Fruit fly (Drosophila melanogaster) whole organism, prepupa: Measurements from ENCODE around the gene Btnd.

ENCODE experiments used
- Blimp-1 ChIP-seq: fragments of 200-800 bp; sonication (Bioruptor generic); optimal IDR thresholded peaks from 3 replicates; lab custom pipeline; 2017; ENCODE audit warnings: missing biosample characterization, missing genetic modification characterization, mild to moderate bottlenecking, moderate library complexity, missing genetic modification reagents
- CG10631 ChIP-seq: fragments of 200-800 bp; sonication (Bioruptor generic); optimal IDR thresholded peaks from 2 replicates; lab custom pipeline; 2016; ENCODE audit warnings: missing biosample characterization, missing genetic modification characterization
- CG10669 ChIP-seq: fragments of 200-800 bp; sonication (Bioruptor generic); optimal IDR thresholded peaks from 3 replicates; lab custom pipeline; 2018; ENCODE audit warnings: missing biosample characterization, mild to moderate bottlenecking, missing genetic modification characterization, moderate library complexity
- CG11294 ChIP-seq: fragments of 200-800 bp; sonication (Bioruptor generic); IDR thresholded peaks from 2 replicates; pipeline ENCODE4 v1.3.6; 2022; ENCODE audit warnings: missing biosample characterization, missing genetic modification characterization
- CG11902 ChIP-seq: fragments of 200-800 bp; sonication (Bioruptor generic); optimal IDR thresholded peaks from 3 replicates; lab custom pipeline; 2016; ENCODE audit warnings: missing biosample characterization, missing genetic modification characterization
- CG15336 ChIP-seq: fragments of 200-800 bp; sonication (Bioruptor generic); IDR thresholded peaks from 2 replicates; pipeline ENCODE4 v1.3.6; 2022; ENCODE audit warnings: missing biosample characterization, missing genetic modification characterization
- CG1621 ChIP-seq: fragments of 200-800 bp; sonication (Bioruptor generic); optimal IDR thresholded peaks from 3 replicates; lab custom pipeline; 2018; ENCODE audit warnings: missing biosample characterization, mild to moderate bottlenecking, missing genetic modification characterization
- CG16779 ChIP-seq: fragments of 200-800 bp; sonication (Bioruptor generic); optimal IDR thresholded peaks from 3 replicates; lab custom pipeline; 2017; ENCODE audit warnings: missing biosample characterization, mild to moderate bottlenecking, missing genetic modification characterization
- CG3032 ChIP-seq: fragments of 200-800 bp; optimal IDR thresholded peaks from 2 replicates; lab custom pipeline; 2019; ENCODE audit warnings: missing biosample characterization, mild to moderate bottlenecking, missing genetic modification characterization, moderate library complexity
- CG32006 ChIP-seq: fragments of 200-800 bp; sonication (Bioruptor generic); optimal IDR thresholded peaks from 3 replicates; lab custom pipeline; 2017; ENCODE audit warnings: missing biosample characterization, mild to moderate bottlenecking, missing genetic modification characterization
- CG34406 ChIP-seq: fragments of 200-800 bp; sonication (Bioruptor generic); optimal IDR thresholded peaks from 3 replicates; lab custom pipeline; 2016; ENCODE audit warnings: missing biosample characterization, missing genetic modification characterization
- CG3919 ChIP-seq: fragments of 200-800 bp; sonication (Bioruptor generic); optimal IDR thresholded peaks from 3 replicates; lab custom pipeline; 2016; ENCODE audit warnings: missing biosample characterization, missing genetic modification characterization
- CG4318 ChIP-seq: fragments of 200-800 bp; sonication (Bioruptor generic); optimal IDR thresholded peaks from 3 replicates; lab custom pipeline; 2017; ENCODE audit warnings: missing biosample characterization, mild to moderate bottlenecking, missing genetic modification characterization
- CG6276 ChIP-seq: fragments of 200-800 bp; sonication (Bioruptor generic); optimal IDR thresholded peaks from 2 replicates; lab custom pipeline; 2017; ENCODE audit warnings: missing biosample characterization, mild to moderate bottlenecking, missing genetic modification characterization
- CG6808 ChIP-seq: fragments of 200-800 bp; sonication (Bioruptor generic); optimal IDR thresholded peaks from 3 replicates; lab custom pipeline; 2017; ENCODE audit warnings: missing biosample characterization, missing genetic modification characterization, mild to moderate bottlenecking, moderate library complexity, missing genetic modification reagents
- CG6854 ChIP-seq: fragments of 200-800 bp; sonication (Bioruptor generic); optimal IDR thresholded peaks from 2 replicates; lab custom pipeline; 2017; ENCODE audit warnings: missing biosample characterization, mild to moderate bottlenecking, missing genetic modification characterization
- CG8119 ChIP-seq: fragments of 200-800 bp; sonication (Bioruptor generic); IDR thresholded peaks from 3 replicates; pipeline ENCODE4 v1.3.6; 2022; ENCODE audit warnings: missing biosample characterization, missing genetic modification characterization
- CG8319 ChIP-seq: fragments of 200-800 bp; sonication (Bioruptor generic); optimal IDR thresholded peaks from 3 replicates; lab custom pipeline; 2016; ENCODE audit warnings: missing biosample characterization, missing genetic modification characterization
- CG8632 ChIP-seq: fragments of 200-800 bp; sonication (Bioruptor generic); optimal IDR thresholded peaks from 3 replicates; lab custom pipeline; 2016; ENCODE audit warnings: missing biosample characterization, missing genetic modification characterization
- CG9139 ChIP-seq: fragments of 200-800 bp; sonication (Bioruptor generic); optimal IDR thresholded peaks from 3 replicates; lab custom pipeline; 2017; ENCODE audit warnings: missing biosample characterization, mild to moderate bottlenecking, missing genetic modification characterization
- Eip75B ChIP-seq: fragments of 200-800 bp; sonication (Bioruptor generic); optimal IDR thresholded peaks from 3 replicates; lab custom pipeline; 2016; ENCODE audit warnings: missing biosample characterization, missing genetic modification characterization
- Eip78C ChIP-seq: fragments of 200-800 bp; sonication (Bioruptor generic); peaks from one replicate; lab custom pipeline; 2016; ENCODE audit warnings: missing biosample characterization, missing genetic modification characterization
- Eip93F ChIP-seq: fragments of 200-800 bp; sonication (Bioruptor generic); optimal IDR thresholded peaks from 2 replicates; lab custom pipeline; 2016; ENCODE audit warnings: missing biosample characterization, mild to moderate bottlenecking, missing genetic modification characterization
- Ets21C ChIP-seq: fragments of 200-800 bp; sonication (Bioruptor generic); optimal IDR thresholded peaks from 3 replicates; lab custom pipeline; 2016; ENCODE audit warnings: missing biosample characterization, missing genetic modification characterization
- Gug ChIP-seq: fragments of 200-800 bp; sonication (Bioruptor generic); IDR thresholded peaks from 2 replicates; pipeline ENCODE4 v1.3.6; 2022; ENCODE audit warnings: missing biosample characterization, missing genetic modification characterization
- Hr38 ChIP-seq: sonication (Bioruptor generic); optimal IDR thresholded peaks from 2 replicates; lab custom pipeline; 2016; ENCODE audit warnings: missing biosample characterization, missing genetic modification characterization
- Hr39 ChIP-seq: fragments of 200-800 bp; sonication (Bioruptor generic); optimal IDR thresholded peaks from 2 replicates; lab custom pipeline; 2016; ENCODE audit warnings: missing biosample characterization, missing genetic modification characterization
- Met ChIP-seq: fragments of 200-800 bp; sonication (Bioruptor generic); optimal IDR thresholded peaks from 3 replicates; lab custom pipeline; 2016; ENCODE audit warnings: missing biosample characterization, missing genetic modification characterization
- Smox ChIP-seq: fragments of 200-800 bp; sonication (Bioruptor generic); optimal IDR thresholded peaks from 3 replicates; lab custom pipeline; 2016; ENCODE audit warnings: missing biosample characterization, missing genetic modification characterization
- Sox102F ChIP-seq: fragments of 200-800 bp; sonication (Bioruptor generic); optimal IDR thresholded peaks from 2 replicates; lab custom pipeline; 2016; ENCODE audit warnings: missing biosample characterization, mild to moderate bottlenecking, missing genetic modification characterization
- Sox14 ChIP-seq: fragments of 200-800 bp; sonication (Bioruptor generic); optimal IDR thresholded peaks from 3 replicates; lab custom pipeline; 2016; ENCODE audit warnings: missing biosample characterization, missing genetic modification characterization
- Sox15 ChIP-seq: fragments of 200-800 bp; sonication (Bioruptor generic); optimal IDR thresholded peaks from 3 replicates; lab custom pipeline; 2016; ENCODE audit warnings: missing biosample characterization, missing genetic modification characterization
- achi ChIP-seq: fragments of 200-800 bp; sonication (Bioruptor generic); optimal IDR thresholded peaks from 3 replicates; lab custom pipeline; 2016; ENCODE audit warnings: missing biosample characterization, missing genetic modification characterization
- acj6 ChIP-seq: fragments of 200-800 bp; sonication (Bioruptor generic); optimal IDR thresholded peaks from 3 replicates; lab custom pipeline; 2016; ENCODE audit warnings: missing biosample characterization, missing genetic modification characterization
- cyc ChIP-seq: fragments of 200-800 bp; sonication (Bioruptor generic); optimal IDR thresholded peaks from 3 replicates; lab custom pipeline; 2016; ENCODE audit warnings: missing biosample characterization, missing genetic modification characterization
- dac ChIP-seq: fragments of 200-800 bp; sonication (Bioruptor generic); optimal IDR thresholded peaks from 2 replicates; lab custom pipeline; 2017; ENCODE audit warnings: missing biosample characterization, mild to moderate bottlenecking, missing genetic modification characterization
- dsx ChIP-seq: fragments of 200-800 bp; optimal IDR thresholded peaks from 3 replicates; lab custom pipeline; 2019; ENCODE audit warnings: missing biosample characterization, mild to moderate bottlenecking, missing genetic modification characterization, moderate library complexity; ENCODE audit not compliant: poor library complexity, severe bottlenecking
- eg ChIP-seq: fragments of 200-800 bp; sonication (Bioruptor generic); IDR thresholded peaks from 3 replicates; pipeline ENCODE4 v1.3.6; 2022; ENCODE audit warnings: missing biosample characterization, missing genetic modification characterization
- esn ChIP-seq: fragments of 200-800 bp; sonication (Bioruptor generic); optimal IDR thresholded peaks from 2 replicates; lab custom pipeline; 2016; ENCODE audit warnings: missing biosample characterization, mild to moderate bottlenecking, missing genetic modification characterization, moderate library complexity
- fd85E ChIP-seq: fragments of 200-800 bp; sonication (Bioruptor generic); optimal IDR thresholded peaks from 3 replicates; lab custom pipeline; 2016; ENCODE audit warnings: missing biosample characterization, missing genetic modification characterization
- fkh ChIP-seq: fragments of 200-800 bp; sonication (Bioruptor generic); optimal IDR thresholded peaks from 3 replicates; lab custom pipeline; 2017; ENCODE audit warnings: missing biosample characterization, mild to moderate bottlenecking, missing genetic modification characterization, moderate library complexity
- lz ChIP-seq: fragments of 200-800 bp; sonication (Bioruptor generic); optimal IDR thresholded peaks from 3 replicates; lab custom pipeline; 2016; ENCODE audit warnings: missing biosample characterization, missing genetic modification characterization
- net ChIP-seq: fragments of 200-800 bp; sonication (Bioruptor generic); optimal IDR thresholded peaks from 3 replicates; lab custom pipeline; 2016; ENCODE audit warnings: missing biosample characterization, missing genetic modification characterization
- pdm3 ChIP-seq: fragments of 200-800 bp; sonication (Bioruptor generic); optimal IDR thresholded peaks from 3 replicates; lab custom pipeline; 2016; ENCODE audit warnings: missing biosample characterization, missing genetic modification characterization
- salr ChIP-seq, 2 experiments: fragments of 200-800 bp; sonication (Bioruptor generic); optimal IDR thresholded peaks; 3 replicates each; lab custom pipeline; 2016 to 2018; ENCODE audit warnings: missing biosample characterization in 2 of 2, missing genetic modification characterization in 2 of 2, mild to moderate bottlenecking in 1 of 2
- svp ChIP-seq: fragments of 200-800 bp; sonication (Bioruptor generic); peaks from one replicate; lab custom pipeline; 2016; ENCODE audit warnings: missing biosample characterization, missing genetic modification characterization
- topi ChIP-seq: fragments of 200-800 bp; sonication (Bioruptor generic); optimal IDR thresholded peaks from 3 replicates; lab custom pipeline; 2016; ENCODE audit warnings: missing biosample characterization, missing genetic modification characterization
- vri ChIP-seq: fragments of 200-800 bp; sonication (Bioruptor generic); optimal IDR thresholded peaks from 3 replicates; lab custom pipeline; 2016; ENCODE audit warnings: missing biosample characterization, mild to moderate bottlenecking, missing genetic modification characterization

Btnd gene

DNA sequence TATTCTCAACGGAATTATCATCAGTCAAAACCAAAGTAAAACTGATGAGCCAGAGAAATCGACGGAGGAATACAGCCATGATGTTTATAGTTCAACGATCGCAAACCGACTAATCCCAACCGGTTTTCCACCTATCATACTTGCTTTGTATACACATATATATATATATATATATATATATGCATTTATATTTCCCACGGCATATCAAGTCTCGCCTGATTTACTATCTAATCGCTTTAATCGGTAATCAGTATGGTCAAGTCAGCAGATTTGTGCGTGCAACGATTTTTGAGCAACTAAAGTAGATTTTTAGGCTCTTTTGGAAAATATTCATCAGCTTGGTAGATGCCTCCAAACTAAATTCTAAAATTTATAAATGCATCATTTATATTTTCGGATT is 22.8 kb downstream of the Btnd start, which contains the start of gene CG32750:
CG32750 (minus strand) TSS at position 101 of the 400 bp plus-strand sequence.
- no peak for TF ChIP-seq CG3919 (GFP tag; lab: Kevin White, UChicago)
- TF ChIP-seq topi (GFP tag; lab: Kevin White, UChicago), result no peak
- TF ChIP-seq Sox15 (GFP tag; lab: Kevin White, UChicago), result no peak
- TF ChIP-seq CG3032, result no peak
- no peak for TF ChIP-seq CG8119
- TF ChIP-seq fkh (GFP tag; lab: Kevin White, UChicago), result no peak
- TF ChIP-seq, all 60 proteins: peak for 0

dm6 chrX:6193183-6193810 is 25.8 kb downstream of the Btnd start:
- TF ChIP-seq CG1621, result peak; percentile 18
- TF ChIP-seq CG11294 (GFP tag; lab: Robert Waterston, UW), result peak; percentile 69
- no peak for TF ChIP-seq Eip93F (GFP tag; lab: Kevin White, UChicago)
- peak; percentile 82 for TF ChIP-seq CG15336
- no peak for TF ChIP-seq Blimp-1 (GFP tag; lab: Kevin White, UChicago)
- TF ChIP-seq Hr39 (GFP tag; lab: Kevin White, UChicago), result no peak
- peak; percentile 81 for TF ChIP-seq Gug (GFP tag; lab: Robert Waterston, UW)
- TF ChIP-seq Ets21C (GFP tag; lab: Kevin White, UChicago), result no peak
- TF ChIP-seq Hr38 (GFP tag; lab: Kevin White, UChicago), result no peak
- TF ChIP-seq vri, result peak; percentile 11
- TF ChIP-seq acj6 (GFP tag; lab: Kevin White, UChicago), result peak; percentile 70
- TF ChIP-seq CG8632 (GFP tag; lab: Kevin White, UChicago), result peak; percentile 63
- TF ChIP-seq CG6276 (GFP tag; lab: Kevin White, UChicago), result peak; percentile 55
- peak; percentile 49 for TF ChIP-seq dsx (GFP tag; lab: Kevin White, UChicago)
- TF ChIP-seq dac (GFP tag; lab: Kevin White, UChicago), result peak; percentile 58
- peak; percentile 49 for TF ChIP-seq Sox14 (GFP tag; lab: Kevin White, UChicago)
- TF ChIP-seq salr (GFP tag; optimal IDR thresholded peaks at IDR 0.05; lab: Kevin White, UChicago), result peak; percentile 29 to 39
- peak; percentile 51 for TF ChIP-seq CG9139 (GFP tag; lab: Kevin White, UChicago)
- TF ChIP-seq pdm3 (GFP tag; lab: Kevin White, UChicago), result peak; percentile 66
- peak; percentile 69 for TF ChIP-seq esn (GFP tag; lab: Kevin White, UChicago)
- peak; percentile 81 for TF ChIP-seq CG8119
- peak; percentile 72 for TF ChIP-seq achi (GFP tag; lab: Kevin White, UChicago)
- no peak for TF ChIP-seq Sox15 (GFP tag; lab: Kevin White, UChicago)
- peak; percentile 71 for TF ChIP-seq CG16779 (tag; lab: Kevin White, UChicago)
- TF ChIP-seq Eip78C, result peak; percentile 90
- no peak for TF ChIP-seq fd85E (GFP tag; lab: Kevin White, UChicago)
- TF ChIP-seq CG10669 (GFP tag; lab: Kevin White, UChicago), result peak; percentile 68
- TF ChIP-seq Sox102F, result peak; percentile 44
- peak; percentile 46 for TF ChIP-seq lz (GFP tag; lab: Kevin White, UChicago)
- peak; percentile 43 for TF ChIP-seq cyc (GFP tag; lab: Kevin White, UChicago)
- TF ChIP-seq CG4318, result peak; percentile 63
- no peak for TF ChIP-seq CG6854 (GFP tag; lab: Kevin White, UChicago)
- peak; percentile 49 for TF ChIP-seq Smox
- TF ChIP-seq CG10631 (GFP tag; lab: Kevin White, UChicago), result peak; percentile 72
- TF ChIP-seq CG11902 (GFP tag; lab: Kevin White, UChicago), result peak; percentile 15
- peak; percentile 55 for TF ChIP-seq net (GFP tag; lab: Kevin White, UChicago)
- peak; percentile 69 for TF ChIP-seq CG34406 (GFP tag; lab: Kevin White, UChicago)
- TF ChIP-seq CG8319 (GFP tag; lab: Kevin White, UChicago), result peak; percentile 27
- peak; percentile 65 for TF ChIP-seq svp
- peak; percentile 61 for TF ChIP-seq Met (GFP tag; lab: Kevin White, UChicago)
- peak; percentile 47 for TF ChIP-seq Eip75B (GFP tag; lab: Kevin White, UChicago)
- no peak for TF ChIP-seq fkh (GFP tag; lab: Kevin White, UChicago)
- TF ChIP-seq CG3919 (GFP tag; lab: Kevin White, UChicago), result peak; percentile 65
- TF ChIP-seq CG32006 (GFP tag; lab: Kevin White, UChicago), result peak; percentile 79
- peak; percentile 28 for TF ChIP-seq CG6808
- peak; percentile 72 for TF ChIP-seq CG3032
- TF ChIP-seq eg (GFP tag; lab: Robert Waterston, UW), result peak; percentile 89
